Worm (Caenorhabditis elegans) whole organism, mixed stage, embryonic: Measurements from ENCODE around the gene str-146.

Source experiments
- M03D4.4 ChIP-seq: sonication (generic microtip); optimal IDR thresholded peaks from 2 replicates; lab custom pipeline; 2017; ENCODE audit warnings: mild to moderate bottlenecking, missing genetic modification characterization, missing compliant biosample characterization
- bed-3 ChIP-seq: fragments of 200-800 bp; sonication (Bioruptor generic); optimal IDR thresholded peaks from 3 replicates; lab custom pipeline; 2018; ENCODE audit warnings: mild to moderate bottlenecking, missing genetic modification characterization, moderate library complexity, missing compliant biosample characterization
- ceh-43 ChIP-seq: fragments of 200-800 bp; sonication (Bioruptor generic); optimal IDR thresholded peaks from 2 replicates; lab custom pipeline; 2018; ENCODE audit warnings: mild to moderate bottlenecking, missing genetic modification characterization, moderate library complexity, missing compliant biosample characterization
- ceh-83 ChIP-seq: fragments of 200-800 bp; sonication (Bioruptor generic); optimal IDR thresholded peaks from 2 replicates; lab custom pipeline; 2018; ENCODE audit warnings: mild to moderate bottlenecking, missing genetic modification characterization, missing compliant biosample characterization
- ces-1 ChIP-seq: fragments of 150-350 bp; optimal IDR thresholded peaks from 2 replicates; lab custom pipeline; 2014; ENCODE audit warnings: missing biosample characterization, missing genetic modification reagents, missing genetic modification characterization
- cnd-1 ChIP-seq: fragments of 200-800 bp; sonication (Bioruptor generic); optimal IDR thresholded peaks from 2 replicates; lab custom pipeline; 2018; ENCODE audit warnings: mild to moderate bottlenecking, missing genetic modification characterization, missing compliant biosample characterization
- drap-1 ChIP-seq: fragments of 200-800 bp; sonication (Bioruptor generic); optimal IDR thresholded peaks from 3 replicates; lab custom pipeline; 2018; ENCODE audit warnings: mild to moderate bottlenecking, missing genetic modification characterization, missing compliant biosample characterization
- elt-1 ChIP-seq: sonication (generic microtip); optimal IDR thresholded peaks from 2 replicates; lab custom pipeline; 2017; ENCODE audit warnings: missing genetic modification characterization, mild to moderate bottlenecking, missing compliant biosample characterization, antibody characterized with exemption, moderate library complexity, borderline replicate concordance; ENCODE audit not compliant: insufficient read depth
- elt-3 ChIP-seq: fragments of 150-350 bp; optimal IDR thresholded peaks from 2 replicates; lab custom pipeline; 2014; ENCODE audit warnings: missing biosample characterization, missing genetic modification characterization
- flh-1 ChIP-seq: fragments of 200-800 bp; sonication (Bioruptor generic); optimal IDR thresholded peaks from 2 replicates; lab custom pipeline; 2018; ENCODE audit warnings: mild to moderate bottlenecking, missing genetic modification characterization, moderate library complexity, missing compliant biosample characterization
- ham-2 ChIP-seq: fragments of 200-800 bp; sonication (Bioruptor generic); optimal IDR thresholded peaks from 2 replicates; lab custom pipeline; 2018; ENCODE audit warnings: mild to moderate bottlenecking, missing genetic modification characterization, missing compliant biosample characterization
- hlh-1 ChIP-seq: fragments of 150-350 bp; optimal IDR thresholded peaks from 2 replicates; lab custom pipeline; 2014; ENCODE audit warnings: missing biosample characterization, missing genetic modification reagents, missing genetic modification characterization
- lin-13 ChIP-seq: fragments of 150-350 bp; optimal IDR thresholded peaks from 2 replicates; lab custom pipeline; 2014; ENCODE audit warnings: missing biosample characterization, missing genetic modification characterization
- lin-32 ChIP-seq: fragments of 200-800 bp; sonication (Bioruptor generic); optimal IDR thresholded peaks from 2 replicates; lab custom pipeline; 2018; ENCODE audit warnings: mild to moderate bottlenecking, missing genetic modification characterization, missing compliant biosample characterization
- lsy-2 ChIP-seq: fragments of 150-350 bp; optimal IDR thresholded peaks from 2 replicates; lab custom pipeline; 2014; ENCODE audit warnings: missing biosample characterization, missing genetic modification characterization
- mab-5 ChIP-seq: fragments of 150-350 bp; optimal IDR thresholded peaks from 2 replicates; lab custom pipeline; 2014; ENCODE audit warnings: missing biosample characterization, missing genetic modification characterization
- mep-1 ChIP-seq: fragments of 150-350 bp; optimal IDR thresholded peaks from 2 replicates; lab custom pipeline; 2017; ENCODE audit warnings: missing biosample characterization, missing genetic modification reagents, missing genetic modification characterization, inconsistent platforms
- mls-2 ChIP-seq: sonication (generic microtip); optimal IDR thresholded peaks from 2 replicates; lab custom pipeline; 2016; ENCODE audit warnings: mild to moderate bottlenecking, missing genetic modification characterization, moderate library complexity, missing compliant biosample characterization
- nhr-12 ChIP-seq: fragments of 150-350 bp; optimal IDR thresholded peaks from 2 replicates; lab custom pipeline; 2014; ENCODE audit warnings: missing biosample characterization, missing genetic modification characterization
- nhr-2 ChIP-seq: fragments of 150-350 bp; optimal IDR thresholded peaks from 2 replicates; lab custom pipeline; 2014; ENCODE audit warnings: missing biosample characterization, missing genetic modification characterization
- nhr-237 ChIP-seq: fragments of 150-350 bp; optimal IDR thresholded peaks from 2 replicates; lab custom pipeline; 2014; ENCODE audit warnings: missing biosample characterization, missing genetic modification characterization
- nhr-28 ChIP-seq: fragments of 150-350 bp; optimal IDR thresholded peaks from 2 replicates; lab custom pipeline; 2014; ENCODE audit warnings: missing biosample characterization, missing genetic modification characterization
- nhr-76 ChIP-seq: sonication (generic microtip); optimal IDR thresholded peaks from 2 replicates; lab custom pipeline; 2017; ENCODE audit warnings: missing biosample characterization, missing genetic modification characterization
- pha-4 ChIP-seq: fragments of 150-350 bp; optimal IDR thresholded peaks from 2 replicates; lab custom pipeline; 2018; ENCODE audit warnings: missing biosample characterization, missing genetic modification reagents, missing genetic modification characterization
- sem-2 ChIP-seq: fragments of 200-800 bp; sonication (Bioruptor generic); optimal IDR thresholded peaks from 2 replicates; lab custom pipeline; 2018; ENCODE audit warnings: mild to moderate bottlenecking, missing genetic modification characterization, missing compliant biosample characterization
- snpc-4 ChIP-seq: fragments of 150-350 bp; optimal IDR thresholded peaks from 2 replicates; lab custom pipeline; 2014; ENCODE audit warnings: missing biosample characterization, missing genetic modification characterization
- sptf-1 ChIP-seq: sonication (generic microtip); optimal IDR thresholded peaks from 2 replicates; lab custom pipeline; 2017; ENCODE audit warnings: mild to moderate bottlenecking, missing genetic modification characterization, moderate library complexity, missing compliant biosample characterization
- tbx-8 ChIP-seq: fragments of 200-800 bp; sonication (Bioruptor generic); optimal IDR thresholded peaks from 2 replicates; lab custom pipeline; 2018; ENCODE audit warnings: mild to moderate bottlenecking, missing genetic modification characterization, moderate library complexity, missing compliant biosample characterization
- unc-120 ChIP-seq: sonication (generic microtip); optimal IDR thresholded peaks from 2 replicates; lab custom pipeline; 2017; ENCODE audit warnings: missing genetic modification characterization, missing compliant biosample characterization; ENCODE audit not compliant: poor library complexity, severe bottlenecking
- unc-39 ChIP-seq: fragments of 150-350 bp; optimal IDR thresholded peaks from 2 replicates; lab custom pipeline; 2014; ENCODE audit warnings: missing biosample characterization, missing genetic modification characterization
- unc-62 ChIP-seq: fragments of 150-350 bp; optimal IDR thresholded peaks from 2 replicates; lab custom pipeline; 2014; ENCODE audit warnings: missing biosample characterization, missing genetic modification reagents, missing genetic modification characterization
- zip-8 ChIP-seq: fragments of 150-350 bp; optimal IDR thresholded peaks from 2 replicates; lab custom pipeline; 2014; ENCODE audit warnings: missing biosample characterization, missing genetic modification characterization
- ztf-11 ChIP-seq: fragments of 150-350 bp; optimal IDR thresholded peaks from 2 replicates; lab custom pipeline; 2014; ENCODE audit warnings: missing biosample characterization, missing genetic modification characterization

Gene str-146

DNA sequence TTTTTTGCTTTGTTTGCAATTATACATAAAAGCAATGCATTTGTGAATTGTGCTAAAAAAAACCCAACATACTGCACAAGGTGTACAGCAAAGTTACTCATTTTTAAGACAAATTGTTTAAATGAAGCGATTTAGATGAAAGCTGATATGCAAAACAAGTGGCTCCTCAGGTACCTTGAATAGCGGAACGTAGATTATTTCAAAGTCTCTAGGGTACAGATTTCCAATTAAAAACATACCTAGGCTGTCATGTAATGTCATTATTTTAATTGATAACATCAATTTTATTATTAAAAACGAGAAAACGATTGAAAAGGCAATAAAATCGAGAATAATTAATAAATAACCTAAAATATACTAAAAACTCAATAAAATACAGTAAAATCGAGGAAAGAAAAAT, 33.2 kb downstream of the str-146 start, which contains the start of gene str-139:
Gene str-139 (minus strand): TSS at position 101 of the 400 bp plus-strand sequence.
- TF ChIP-seq tbx-8 (GFP tag; lab: Kevin White, UChicago) (no peak), unc-39 (no peak), mep-1 (tag; lab: Kevin White, UChicago) (no peak), nhr-237 (tag; lab: Kevin White, UChicago) (no peak), nhr-2 (tag; lab: Kevin White, UChicago) (no peak), sptf-1 (tag; lab: Kevin White, UChicago) (no peak), nhr-76 (tag; lab: Kevin White, UChicago) (no peak), lsy-2 (tag; lab: Kevin White, UChicago) (no peak), sem-2 (GFP tag; lab: Kevin White, UChicago) (no peak), ceh-43 (GFP tag; lab: Kevin White, UChicago) (no peak), zip-8 (tag; lab: Kevin White, UChicago) (no peak), elt-1 (tag; lab: Kevin White, UChicago) (no peak), nhr-12 (tag; lab: Kevin White, UChicago) (no peak), bed-3 (no peak), lin-32 (no peak), ces-1 (no peak), nhr-28 (tag; lab: Kevin White, UChicago) (no peak), ceh-83 (GFP tag; lab: Kevin White, UChicago) (no peak)

DNA sequence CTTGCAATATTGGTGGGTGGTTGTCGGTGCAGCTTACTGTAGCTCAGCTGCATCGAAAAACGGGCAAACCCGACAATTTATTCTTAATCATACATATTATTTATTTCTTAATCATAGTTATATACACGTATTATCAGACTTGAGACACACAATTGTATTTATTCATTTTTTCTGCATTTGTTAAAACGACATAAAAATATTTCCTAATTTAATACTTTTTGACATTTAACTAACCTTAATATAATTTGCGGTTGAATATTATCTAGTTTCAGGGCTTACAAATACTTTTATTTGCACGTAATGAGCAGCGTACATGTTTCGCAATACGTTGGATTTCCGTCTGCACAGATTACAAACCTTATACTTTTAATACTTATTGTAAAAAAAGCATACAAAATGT, 36.9 kb downstream of the str-146 start, which contains the start of gene str-138:
Gene str-138 (plus strand): TSS at position 301 of the 400 bp plus-strand sequence.
- no peak for TF ChIP-seq M03D4.4 (tag; lab: Kevin White, UChicago)
- TF ChIP-seq bed-3 = no peak
- TF ChIP-seq ceh-83 (GFP tag; lab: Kevin White, UChicago) = no peak
- TF ChIP-seq lin-13 (tag; lab: Kevin White, UChicago) = no peak
- TF ChIP-seq unc-62 (GFP tag; lab: Kevin White, UChicago) = no peak
- no peak for TF ChIP-seq mep-1 (tag; lab: Kevin White, UChicago)
- no peak for TF ChIP-seq sptf-1 (tag; lab: Kevin White, UChicago)
- TF ChIP-seq unc-39 = no peak
- TF ChIP-seq, all 35 proteins: peak for 0

DNA sequence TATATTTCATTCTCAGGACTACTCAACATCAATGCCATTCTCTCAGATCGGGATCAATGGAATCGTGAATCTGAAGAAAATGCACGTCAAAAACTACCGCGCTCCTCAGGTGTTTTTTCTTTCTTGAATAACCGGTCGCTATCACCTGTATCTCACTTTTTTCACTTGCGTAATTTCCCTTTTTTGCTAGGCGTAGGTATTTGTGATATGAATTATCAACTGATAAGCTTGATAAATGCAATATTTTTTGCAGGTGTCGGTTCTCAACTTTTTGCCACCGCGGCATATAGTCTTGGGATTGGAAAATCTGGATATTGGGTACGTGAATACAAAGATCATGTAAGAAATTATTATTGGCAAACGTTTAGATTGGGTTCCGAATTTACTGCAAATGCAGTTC, 40.1 kb downstream of the str-146 start:
- TF ChIP-seq snpc-4 (tag; lab: Kevin White, UChicago) (no peak), elt-3 (tag; lab: Kevin White, UChicago) (no peak), pha-4 (tag; lab: Kevin White, UChicago) (no peak), ces-1 (no peak), lin-32 (no peak), lsy-2 (tag; lab: Kevin White, UChicago) (no peak), drap-1 (GFP tag; lab: Kevin White, UChicago) (no peak), mab-5 (no peak), nhr-2 (tag; lab: Kevin White, UChicago) (no peak)

DNA sequence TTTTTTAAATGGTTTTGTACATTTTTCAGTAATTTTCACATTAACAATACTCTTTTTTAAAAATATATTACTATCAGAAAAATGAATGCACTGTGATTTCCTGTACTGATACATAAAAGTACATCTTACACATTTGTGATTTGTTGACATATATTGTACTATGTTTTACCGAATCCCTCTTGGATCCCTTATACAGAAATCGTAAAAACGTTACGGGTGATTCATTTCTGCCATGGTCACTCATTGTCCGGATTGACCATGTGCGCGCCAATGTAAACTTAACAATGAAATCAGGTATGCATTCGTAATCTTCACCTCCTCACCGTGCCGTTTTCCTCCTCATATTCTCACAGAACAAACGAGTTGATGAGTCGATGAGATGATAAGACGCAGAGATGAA, 41.1 kb downstream of the str-146 start, which contains the start of gene ZC513.2:
Gene ZC513.2 (plus strand): TSS at position 301 of the 400 bp plus-strand sequence.
- TF ChIP-seq nhr-28 (tag; lab: Kevin White, UChicago) (no peak), mls-2 (tag; lab: Kevin White, UChicago) (no peak), nhr-12 (tag; lab: Kevin White, UChicago) (no peak), snpc-4 (tag; lab: Kevin White, UChicago) (no peak), lsy-2 (tag; lab: Kevin White, UChicago) (no peak), nhr-76 (tag; lab: Kevin White, UChicago) (no peak), lin-32 (no peak), bed-3 (no peak)

DNA sequence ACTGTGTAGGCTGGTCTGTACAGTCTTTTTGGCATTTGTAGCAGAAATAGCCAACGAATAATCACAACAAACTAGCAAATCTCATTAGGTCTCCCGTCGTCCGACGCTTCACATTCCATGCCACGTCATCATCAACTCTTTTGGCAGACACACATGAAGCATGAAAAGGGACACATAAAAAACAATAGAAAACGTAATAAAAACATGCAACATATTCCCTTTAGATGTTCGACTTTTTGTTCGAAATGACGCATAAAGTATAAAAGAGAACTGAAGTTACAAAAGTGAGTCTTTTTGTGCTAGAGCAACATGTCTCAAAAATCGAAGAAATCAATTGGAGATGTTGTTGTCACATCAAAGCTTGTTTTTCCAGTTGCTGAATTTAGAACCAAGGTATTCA, 43.4 kb downstream of the str-146 start, which contains the start of gene sth-1:
Gene sth-1 (plus strand): TSS at position 301 of the 400 bp plus-strand sequence.
- TF ChIP-seq flh-1 (GFP tag; lab: Kevin White, UChicago) (no peak), sptf-1 (tag; lab: Kevin White, UChicago) (no peak), lin-32 (no peak), mls-2 (tag; lab: Kevin White, UChicago) (no peak), lsy-2 (tag; lab: Kevin White, UChicago) (no peak), cnd-1 (tag; lab: Kevin White, UChicago) (no peak), ztf-11 (tag; lab: Kevin White, UChicago) (no peak), pha-4 (tag; lab: Kevin White, UChicago) (no peak), nhr-237 (tag; lab: Kevin White, UChicago) (no peak), mep-1 (tag; lab: Kevin White, UChicago) (no peak), lin-13 (tag; lab: Kevin White, UChicago) (no peak), ham-2 (GFP tag; lab: Kevin White, UChicago) (no peak), hlh-1 (tag; lab: Kevin White, UChicago) (no peak), nhr-76 (tag; lab: Kevin White, UChicago) (no peak), zip-8 (tag; lab: Kevin White, UChicago) (no peak), elt-1 (tag; lab: Kevin White, UChicago) (no peak), unc-120 (tag; lab: Kevin White, UChicago) (no peak), nhr-12 (tag; lab: Kevin White, UChicago) (no peak), drap-1 (GFP tag; lab: Kevin White, UChicago) (no peak)
